Fruit fly (Drosophila melanogaster) whole organism, embryonic: ENCODE measurements around the gene Vti1a.

ENCODE experiments used
- ATbp ChIP-seq: fragments of 200-800 bp; sonication (Bioruptor generic); optimal IDR thresholded peaks from 2 replicates; lab custom pipeline; 2017; ENCODE audit warnings: missing biosample characterization, mild to moderate bottlenecking, missing genetic modification characterization, missing genetic modification reagents
- B-H1 ChIP-seq: fragments of 200-800 bp; sonication (Bioruptor generic); IDR thresholded peaks from 3 replicates; pipeline ENCODE4 v1.3.6; 2022; ENCODE audit warnings: missing biosample characterization, missing genetic modification characterization
- Bgb ChIP-seq: fragments of 200-800 bp; sonication (Bioruptor generic); IDR thresholded peaks from 2 replicates; pipeline ENCODE4 v1.3.6; 2022; ENCODE audit warnings: missing biosample characterization, missing genetic modification characterization; ENCODE audit not compliant: partially characterized antibody
- Blimp-1 ChIP-seq: fragments of 200-800 bp; sonication (Bioruptor generic); optimal IDR thresholded peaks from 3 replicates; lab custom pipeline; 2018; ENCODE audit warnings: missing biosample characterization, missing genetic modification characterization, mild to moderate bottlenecking, moderate library complexity, missing genetic modification reagents
- CG10209 ChIP-seq: fragments of 200-800 bp; sonication (Bioruptor generic); optimal IDR thresholded peaks from 3 replicates; lab custom pipeline; 2017; ENCODE audit warnings: missing biosample characterization, mild to moderate bottlenecking, missing genetic modification characterization, missing genetic modification reagents
- CG11398 ChIP-seq: fragments of 200-800 bp; sonication (Bioruptor generic); optimal IDR thresholded peaks from 2 replicates; lab custom pipeline; 2016; ENCODE audit warnings: missing biosample characterization, missing genetic modification characterization
- CG11696 ChIP-seq: fragments of 200-800 bp; sonication (Bioruptor generic); IDR thresholded peaks from 2 replicates; pipeline ENCODE4 v1.3.6; 2022; ENCODE audit warnings: missing biosample characterization, missing genetic modification characterization
- CG12299 ChIP-seq: fragments of 200-800 bp; sonication (Bioruptor generic); optimal IDR thresholded peaks from 2 replicates; lab custom pipeline; 2018; ENCODE audit warnings: missing biosample characterization, mild to moderate bottlenecking, missing genetic modification characterization
- CG13424 ChIP-seq: fragments of 200-800 bp; sonication (Bioruptor generic); optimal IDR thresholded peaks from 2 replicates; lab custom pipeline; 2019; ENCODE audit warnings: missing biosample characterization, mild to moderate bottlenecking, missing genetic modification characterization, moderate library complexity
- CG14014 ChIP-seq: fragments of 200-800 bp; sonication (Bioruptor generic); IDR thresholded peaks from 2 replicates; pipeline ENCODE4 v1.3.6; 2022; ENCODE audit warnings: missing biosample characterization, missing genetic modification characterization
- CG15269 ChIP-seq: fragments of 200-800 bp; sonication (Bioruptor generic); optimal IDR thresholded peaks from 2 replicates; lab custom pipeline; 2018; ENCODE audit warnings: missing biosample characterization, mild to moderate bottlenecking, missing genetic modification characterization, moderate library complexity
- CG15514 ChIP-seq: fragments of 200-800 bp; sonication (Bioruptor generic); optimal IDR thresholded peaks from 3 replicates; lab custom pipeline; 2017; ENCODE audit warnings: missing biosample characterization, missing genetic modification characterization, mild to moderate bottlenecking, moderate library complexity, missing genetic modification reagents
- CG32767 ChIP-seq: fragments of 200-800 bp; sonication (Bioruptor generic); IDR thresholded peaks from 2 replicates; pipeline ENCODE4 v1.3.6; 2022; ENCODE audit warnings: missing biosample characterization, missing genetic modification characterization
- CG34376 ChIP-seq: fragments of 200-800 bp; sonication (Bioruptor generic); optimal IDR thresholded peaks from 2 replicates; lab custom pipeline; 2018; ENCODE audit warnings: missing biosample characterization, mild to moderate bottlenecking, missing genetic modification characterization
- CG4404 ChIP-seq: fragments of 200-800 bp; sonication (Bioruptor generic); IDR thresholded peaks from 2 replicates; pipeline ENCODE4 v1.3.6; 2022; ENCODE audit warnings: missing biosample characterization, missing genetic modification characterization
- CG4854 ChIP-seq: fragments of 200-800 bp; sonication (Bioruptor generic); optimal IDR thresholded peaks from 2 replicates; lab custom pipeline; 2016; ENCODE audit warnings: missing biosample characterization, missing genetic modification characterization, inconsistent platforms
- CG6689 ChIP-seq: fragments of 200-800 bp; sonication (Bioruptor generic); IDR thresholded peaks from 2 replicates; pipeline ENCODE4 v1.3.6; 2022; ENCODE audit warnings: missing biosample characterization, missing genetic modification characterization
- CG6813 ChIP-seq: fragments of 200-800 bp; sonication (Bioruptor generic); optimal IDR thresholded peaks from 2 replicates; lab custom pipeline; 2017; ENCODE audit warnings: missing biosample characterization, missing genetic modification characterization, mild to moderate bottlenecking, moderate library complexity, missing genetic modification reagents
- CG8944 ChIP-seq: fragments of 200-800 bp; sonication (Bioruptor generic); optimal IDR thresholded peaks from 3 replicates; lab custom pipeline; 2016; ENCODE audit warnings: missing biosample characterization, missing genetic modification characterization
- D19A ChIP-seq: fragments of 200-800 bp; optimal IDR thresholded peaks from 3 replicates; lab custom pipeline; 2019; ENCODE audit warnings: missing biosample characterization, mild to moderate bottlenecking, missing genetic modification characterization, moderate library complexity
- Dip2 ChIP-seq: fragments of 200-800 bp; sonication (Bioruptor generic); IDR thresholded peaks from 2 replicates; pipeline ENCODE4 v1.3.6; 2022; ENCODE audit warnings: missing biosample characterization, missing genetic modification characterization
- Elba2 ChIP-seq: fragments of 200-800 bp; sonication (Bioruptor generic); optimal IDR thresholded peaks from 3 replicates; lab custom pipeline; 2016; ENCODE audit warnings: missing biosample characterization, missing genetic modification characterization
- Fer1 ChIP-seq: fragments of 200-800 bp; sonication (Bioruptor generic); optimal IDR thresholded peaks from 2 replicates; lab custom pipeline; 2017; ENCODE audit warnings: missing biosample characterization, mild to moderate bottlenecking, missing genetic modification characterization
- GATAe ChIP-seq: fragments of 200-800 bp; sonication (Bioruptor generic); conservative IDR thresholded peaks from 2 replicates; pipeline ENCODE4 v1.3.6; 2022; ENCODE audit warnings: missing biosample characterization, missing genetic modification characterization
- HLH54F ChIP-seq: fragments of 200-800 bp; sonication (Bioruptor generic); optimal IDR thresholded peaks from 3 replicates; lab custom pipeline; 2016; ENCODE audit warnings: missing biosample characterization, missing genetic modification characterization
- Hr39 ChIP-seq: fragments of >200 bp; optimal IDR thresholded peaks from 2 replicates; lab custom pipeline; 2017
- Jarid2 ChIP-seq: fragments of 200-800 bp; sonication (Bioruptor generic); optimal IDR thresholded peaks from 3 replicates; lab custom pipeline; 2017; ENCODE audit warnings: mild to moderate bottlenecking, missing biosample characterization, missing genetic modification reagents, missing genetic modification characterization
- Myb ChIP-seq: fragments of 200-800 bp; sonication (Bioruptor generic); optimal IDR thresholded peaks from 2 replicates; lab custom pipeline; 2016; ENCODE audit warnings: missing biosample characterization, missing genetic modification characterization
- Ptx1 ChIP-seq: fragments of 200-800 bp; sonication (Bioruptor generic); IDR thresholded peaks from 2 replicates; pipeline ENCODE4 v1.3.6; 2022; ENCODE audit warnings: missing biosample characterization, missing genetic modification characterization
- Ravus ChIP-seq: fragments of 200-800 bp; sonication (Bioruptor generic); IDR thresholded peaks from 2 replicates; pipeline ENCODE4 v1.3.6; 2022; ENCODE audit warnings: missing biosample characterization, missing genetic modification characterization
- Sry-δ ChIP-seq: fragments of 200-800 bp; sonication (Bioruptor generic); optimal IDR thresholded peaks from 2 replicates; lab custom pipeline; 2016; ENCODE audit warnings: missing biosample characterization, missing genetic modification characterization
- Vsx1 ChIP-seq: fragments of 200-800 bp; sonication (Bioruptor generic); optimal IDR thresholded peaks from 2 replicates; lab custom pipeline; 2017; ENCODE audit warnings: missing biosample characterization, mild to moderate bottlenecking, missing genetic modification characterization, missing genetic modification reagents
- ac ChIP-seq: fragments of 200-800 bp; sonication (Bioruptor generic); optimal IDR thresholded peaks from 3 replicates; lab custom pipeline; 2017; ENCODE audit warnings: missing biosample characterization, mild to moderate bottlenecking, missing genetic modification characterization
- ato ChIP-seq: fragments of 200-800 bp; sonication (Bioruptor generic); IDR thresholded peaks from 2 replicates; pipeline ENCODE4 v1.3.6; 2022; ENCODE audit warnings: missing biosample characterization, missing genetic modification characterization; ENCODE audit not compliant: partially characterized antibody
- danr ChIP-seq: fragments of 200-800 bp; sonication (Bioruptor generic); IDR thresholded peaks from 2 replicates; pipeline ENCODE4 v1.3.6; 2022; ENCODE audit warnings: missing biosample characterization, missing genetic modification characterization
- dm ChIP-seq: fragments of 200-800 bp; sonication (Bioruptor generic); optimal IDR thresholded peaks from 3 replicates; lab custom pipeline; 2016; ENCODE audit warnings: missing biosample characterization, missing genetic modification characterization
- ems ChIP-seq: fragments of 200-800 bp; sonication (Bioruptor generic); optimal IDR thresholded peaks from 3 replicates; lab custom pipeline; 2016; ENCODE audit warnings: missing biosample characterization, missing genetic modification characterization
- h ChIP-seq: fragments of >200 bp; optimal IDR thresholded peaks from 2 replicates; lab custom pipeline; 2017
- jigr1 ChIP-seq: fragments of 200-800 bp; sonication (Bioruptor generic); IDR thresholded peaks from 3 replicates; pipeline ENCODE4 v1.3.6; 2022; ENCODE audit warnings: missing biosample characterization, missing genetic modification characterization
- jing ChIP-seq: fragments of 200-800 bp; sonication (Bioruptor generic); optimal IDR thresholded peaks from 2 replicates; lab custom pipeline; 2018; ENCODE audit warnings: missing biosample characterization, mild to moderate bottlenecking, missing genetic modification characterization
- lilli ChIP-seq: fragments of 200-800 bp; sonication (Bioruptor generic); optimal IDR thresholded peaks from 3 replicates; lab custom pipeline; 2016; ENCODE audit warnings: missing biosample characterization, missing genetic modification characterization
- nau ChIP-seq: fragments of 200-800 bp; sonication (Bioruptor generic); optimal IDR thresholded peaks from 3 replicates; lab custom pipeline; 2017; ENCODE audit warnings: missing biosample characterization, mild to moderate bottlenecking, missing genetic modification characterization, missing genetic modification reagents
- odd ChIP-seq: fragments of 200-800 bp; sonication (Bioruptor generic); optimal IDR thresholded peaks from 2 replicates; lab custom pipeline; 2017; ENCODE audit warnings: missing biosample characterization, mild to moderate bottlenecking, missing genetic modification characterization
- onecut ChIP-seq: fragments of 200-800 bp; sonication (Bioruptor generic); IDR thresholded peaks from 2 replicates; pipeline ENCODE4 v1.3.6; 2022; ENCODE audit warnings: missing biosample characterization, missing genetic modification characterization
- pan ChIP-seq, 4 experiments: fragments of >200 bp in 3 of 4; fragments of 200-800 bp in 1 of 4; sonication (Bioruptor generic) in 1 of 4; optimal IDR thresholded peaks in 3 of 4; IDR thresholded peaks in 1 of 4; 2 replicates each; pipeline versions ENCODE4 v1.3.6 to Lab custom; 2017 to 2022; ENCODE audit warnings: missing biosample characterization in 2 of 4, missing genetic modification characterization in 2 of 4, mixed read lengths in 1 of 4
- phol ChIP-seq: fragments of 200-800 bp; sonication (Bioruptor generic); optimal IDR thresholded peaks from 3 replicates; lab custom pipeline; 2018; ENCODE audit warnings: missing biosample characterization, mild to moderate bottlenecking, missing genetic modification characterization, moderate library complexity
- sc ChIP-seq, 3 experiments: fragments of >200 bp in 2 of 3; fragments of 200-800 bp in 1 of 3; sonication (Bioruptor generic) in 1 of 3; optimal IDR thresholded peaks; 2 replicates in 2 of 3; 3 replicates in 1 of 3; lab custom pipeline; 2017; ENCODE audit warnings: mild to moderate bottlenecking in 1 of 3, missing biosample characterization in 1 of 3, missing genetic modification characterization in 1 of 3, missing genetic modification reagents in 1 of 3
- sima ChIP-seq: fragments of 200-800 bp; sonication (Bioruptor generic); optimal IDR thresholded peaks from 2 replicates; lab custom pipeline; 2016; ENCODE audit warnings: missing biosample characterization, missing genetic modification characterization
- ssp ChIP-seq: fragments of 200-800 bp; sonication (Bioruptor generic); IDR thresholded peaks from 2 replicates; pipeline ENCODE4 v1.3.6; 2022; ENCODE audit warnings: missing biosample characterization, missing genetic modification characterization
- vvl ChIP-seq: fragments of 200-800 bp; sonication (Bioruptor generic); IDR thresholded peaks from 2 replicates; pipeline ENCODE4 v1.3.6; 2022; ENCODE audit warnings: missing biosample characterization, missing genetic modification characterization

Gene Vti1a

DNA sequence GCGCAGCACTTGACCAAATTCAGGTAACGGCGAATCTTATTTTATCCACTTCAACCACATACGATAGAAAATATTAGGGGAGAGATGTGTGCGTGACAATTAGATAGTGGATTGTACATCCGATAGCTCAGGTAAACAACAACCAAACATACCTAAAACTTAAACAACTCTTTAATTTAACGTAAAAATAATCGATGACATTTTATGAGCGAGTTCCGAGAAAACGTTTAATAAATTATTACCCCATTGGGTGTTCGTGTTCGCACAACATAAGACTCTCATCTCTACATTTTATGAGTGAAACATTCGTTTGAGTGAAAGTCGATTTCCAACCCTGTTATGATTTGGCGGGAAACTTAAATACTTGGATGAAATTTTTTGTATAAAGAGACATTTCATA is 12.5 kb downstream of the Vti1a start, which contains the start of gene CG17129 (continued):
- TF ChIP-seq B-H1 (GFP tag; lab: Robert Waterston, UW): peak; percentile 58; the same call in 2 of the 3 replicates
- peak; percentile 74 for TF ChIP-seq CG4854 (GFP tag; lab: Kevin White, UChicago)
- peak; percentile 86 for TF ChIP-seq Blimp-1 (GFP tag; lab: Kevin White, UChicago)
- TF ChIP-seq CG15514 (GFP tag; lab: Kevin White, UChicago): peak; percentile 81
- TF ChIP-seq CG11398 (GFP tag; lab: Kevin White, UChicago): peak; percentile 68
- no peak for TF ChIP-seq ems
- peak; percentile 68; the same call in 1 of the 2 replicates for TF ChIP-seq ato
- no peak for TF ChIP-seq odd (GFP tag; lab: Kevin White, UChicago)
- TF ChIP-seq vvl: peak; percentile 87
- TF ChIP-seq Hr39: no peak
- TF ChIP-seq GATAe (GFP tag; lab: Robert Waterston, UW): 0 out of 2 replicates have a peak, but pooled peaks have one; percentile 24
- peak; percentile 76 for TF ChIP-seq CG14014
- no peak for TF ChIP-seq ac (GFP tag; lab: Kevin White, UChicago)
- TF ChIP-seq CG34376: peak; percentile 43
- peak; percentile 83 for TF ChIP-seq phol (tag; lab: Kevin White, UChicago)
- peak; percentile 74 for TF ChIP-seq ssp
- peak; percentile 75 for TF ChIP-seq CG4404 (GFP tag; lab: Robert Waterston, UW)
- TF ChIP-seq Dip2 (GFP tag; lab: Robert Waterston, UW): no peak
- TF ChIP-seq nau (GFP tag; lab: Kevin White, UChicago): no peak
- TF ChIP-seq danr (GFP tag; lab: Robert Waterston, UW): no peak
- TF ChIP-seq CG15269 (tag; lab: Kevin White, UChicago): peak; percentile 62
- peak; percentile 56 for TF ChIP-seq dm (GFP tag; lab: Kevin White, UChicago)
- TF ChIP-seq h (lab: Kevin White, UChicago): no peak
- no peak for TF ChIP-seq jing
- no peak for TF ChIP-seq Ravus
- peak; percentile 1 for TF ChIP-seq CG12299 (tag; lab: Kevin White, UChicago)
- peak; percentile 56 for TF ChIP-seq CG10209
- TF ChIP-seq CG8944: peak; percentile 79
- no peak for TF ChIP-seq pan (optimal IDR thresholded peaks at IDR 0.05; lab: Kevin White, UChicago)
- peak in 1 of 2 experiments; percentile 70 for TF ChIP-seq pan (GFP tag; optimal IDR thresholded peaks at IDR 0.05 in 1 of 2, IDR thresholded peaks at IDR 0.05 in 1 of 2)
- TF ChIP-seq HLH54F (GFP tag; lab: Kevin White, UChicago): peak; percentile 76
- peak; percentile 78 for TF ChIP-seq CG13424 (tag; lab: Kevin White, UChicago)
- TF ChIP-seq onecut: peak; percentile 46
- TF ChIP-seq sc (optimal IDR thresholded peaks at IDR 0.05; lab: Kevin White, UChicago): no peak
- TF ChIP-seq sc (GFP tag; optimal IDR thresholded peaks at IDR 0.05; lab: Kevin White, UChicago): no peak
- TF ChIP-seq Myb (GFP tag; lab: Kevin White, UChicago): peak; percentile 64
- peak; percentile 81 for TF ChIP-seq Ptx1
- TF ChIP-seq ATbp (GFP tag; lab: Kevin White, UChicago): peak; percentile 43
- TF ChIP-seq Sry-δ (GFP tag; lab: Kevin White, UChicago): peak; percentile 96
- peak; percentile 40 for TF ChIP-seq D19A (tag; lab: Kevin White, UChicago)
- no peak for TF ChIP-seq Fer1 (GFP tag; lab: Kevin White, UChicago)
- no peak for TF ChIP-seq jigr1 (GFP tag; lab: Robert Waterston, UW)
- peak; percentile 83 for TF ChIP-seq lilli (GFP tag; lab: Kevin White, UChicago)
- peak; percentile 95 for TF ChIP-seq Bgb (GFP tag; lab: Robert Waterston, UW)
- peak; percentile 84 for TF ChIP-seq CG6689 (GFP tag; lab: Robert Waterston, UW)
- no peak for TF ChIP-seq Vsx1 (GFP tag; lab: Kevin White, UChicago)
- TF ChIP-seq sima (GFP tag; lab: Kevin White, UChicago): peak; percentile 28
- peak; percentile 45 for TF ChIP-seq CG6813 (GFP tag; lab: Kevin White, UChicago)
- TF ChIP-seq CG11696 (GFP tag; lab: Robert Waterston, UW): peak; percentile 33; the same call in 1 of the 2 replicates
- TF ChIP-seq CG32767 (GFP tag; lab: Robert Waterston, UW): 0 out of 2 replicates have a peak, but pooled peaks have one; percentile 41
- TF ChIP-seq Jarid2: peak; percentile 32
- TF ChIP-seq Elba2 (GFP tag; lab: Kevin White, UChicago): peak; percentile 48
